Worm (Caenorhabditis elegans) whole organism, L3 larva: Measurements from ENCODE around the gene nhr-142.

ENCODE experiments used
- R02D3.7 ChIP-seq: fragments of 150-350 bp; optimal IDR thresholded peaks from 2 replicates; lab custom pipeline; 2014; ENCODE audit warnings: missing biosample characterization, missing genetic modification characterization
- aly-2 ChIP-seq: fragments of 150-350 bp; optimal IDR thresholded peaks from 2 replicates; lab custom pipeline; 2014; ENCODE audit warnings: missing biosample characterization, missing genetic modification characterization
- ama-1 ChIP-seq: fragments of 150-350 bp; optimal IDR thresholded peaks from 2 replicates; lab custom pipeline; 2018
- ceh-28 ChIP-seq: fragments of 150-350 bp; optimal IDR thresholded peaks from 2 replicates; lab custom pipeline; 2014; ENCODE audit warnings: missing biosample characterization, missing genetic modification reagents, missing genetic modification characterization
- ceh-82 ChIP-seq: fragments of 150-350 bp; optimal IDR thresholded peaks from 2 replicates; lab custom pipeline; 2014; ENCODE audit warnings: missing biosample characterization, missing genetic modification characterization
- ceh-9 ChIP-seq: sonication (generic microtip); optimal IDR thresholded peaks from 2 replicates; lab custom pipeline; 2018; ENCODE audit warnings: missing biosample characterization, missing genetic modification characterization
- daf-12 ChIP-seq: fragments of 150-350 bp; optimal IDR thresholded peaks from 2 replicates; lab custom pipeline; 2014; ENCODE audit warnings: missing biosample characterization, missing genetic modification reagents, missing genetic modification characterization
- egl-27 ChIP-seq: sonication (generic microtip); optimal IDR thresholded peaks from 4 replicates; lab custom pipeline; 2017; ENCODE audit warnings: missing biosample characterization, missing genetic modification reagents, missing genetic modification characterization
- egl-5 ChIP-seq: fragments of 150-350 bp; optimal IDR thresholded peaks from 2 replicates; lab custom pipeline; 2017; ENCODE audit warnings: missing biosample characterization, missing genetic modification reagents, missing genetic modification characterization, inconsistent platforms
- elt-1 ChIP-seq: fragments of 150-350 bp; optimal IDR thresholded peaks from 2 replicates; lab custom pipeline; 2014; ENCODE audit warnings: missing biosample characterization, missing genetic modification characterization
- elt-2 ChIP-seq: sonication (generic microtip); optimal IDR thresholded peaks from 2 replicates; lab custom pipeline; 2016; ENCODE audit warnings: missing genetic modification reagents, mild to moderate bottlenecking, missing genetic modification characterization, missing compliant biosample characterization
- elt-3 ChIP-seq, 3 experiments: fragments of 150-350 bp in 1 of 3; sonication (generic microtip) in 2 of 3; optimal IDR thresholded peaks; 2 replicates in 2 of 3; 4 replicates in 1 of 3; lab custom pipeline; 2014 to 2017; ENCODE audit warnings: missing biosample characterization in 3 of 3, missing genetic modification characterization in 3 of 3
- fkh-10 ChIP-seq: sonication (generic microtip); optimal IDR thresholded peaks from 2 replicates; lab custom pipeline; 2017; ENCODE audit warnings: missing biosample characterization, missing genetic modification reagents, missing genetic modification characterization
- fkh-2 ChIP-seq: fragments of 150-350 bp; optimal IDR thresholded peaks from 2 replicates; lab custom pipeline; 2014; ENCODE audit warnings: missing biosample characterization, missing genetic modification reagents, missing genetic modification characterization
- fos-1 ChIP-seq: fragments of 150-350 bp; optimal IDR thresholded peaks from 2 replicates; lab custom pipeline; 2014; ENCODE audit warnings: missing biosample characterization, missing genetic modification characterization
- jun-1 ChIP-seq: fragments of 150-350 bp; optimal IDR thresholded peaks from 2 replicates; lab custom pipeline; 2014; ENCODE audit warnings: missing biosample characterization, missing genetic modification reagents, missing genetic modification characterization
- lin-15B ChIP-seq: fragments of 150-350 bp; optimal IDR thresholded peaks from 2 replicates; lab custom pipeline; 2014; ENCODE audit warnings: missing biosample characterization, missing genetic modification characterization
- lsy-12 ChIP-seq: sonication (generic microtip); optimal IDR thresholded peaks from 2 replicates; lab custom pipeline; 2016; ENCODE audit warnings: mild to moderate bottlenecking, missing genetic modification characterization, missing compliant biosample characterization
- mdl-1 ChIP-seq: fragments of 150-350 bp; optimal IDR thresholded peaks from 2 replicates; lab custom pipeline; 2014; ENCODE audit warnings: missing biosample characterization, missing genetic modification characterization
- mml-1 ChIP-seq: fragments of 150-350 bp; sonication (generic microtip); optimal IDR thresholded peaks from 3 replicates; lab custom pipeline; 2014; ENCODE audit warnings: missing biosample characterization, missing genetic modification characterization
- nfya-1 ChIP-seq: sonication (generic microtip); optimal IDR thresholded peaks from 2 replicates; lab custom pipeline; 2017; ENCODE audit warnings: missing genetic modification characterization, mild to moderate bottlenecking, missing compliant biosample characterization, antibody characterized with exemption, moderate library complexity; ENCODE audit not compliant: insufficient read depth
- nhr-11 ChIP-seq: fragments of 150-350 bp; optimal IDR thresholded peaks from 2 replicates; lab custom pipeline; 2014; ENCODE audit warnings: missing biosample characterization, missing genetic modification characterization
- nhr-23 ChIP-seq: fragments of 150-350 bp; optimal IDR thresholded peaks from 2 replicates; lab custom pipeline; 2014; ENCODE audit warnings: missing biosample characterization, missing genetic modification reagents, missing genetic modification characterization
- nhr-237 ChIP-seq: fragments of 150-350 bp; optimal IDR thresholded peaks from 2 replicates; lab custom pipeline; 2014; ENCODE audit warnings: missing biosample characterization, missing genetic modification characterization
- nhr-25 ChIP-seq: sonication (generic microtip); optimal IDR thresholded peaks from 2 replicates; lab custom pipeline; 2017; ENCODE audit warnings: missing biosample characterization, missing genetic modification characterization
- nhr-43 ChIP-seq: sonication (generic microtip); optimal IDR thresholded peaks from 2 replicates; lab custom pipeline; 2016; ENCODE audit warnings: mild to moderate bottlenecking, missing genetic modification characterization, missing compliant biosample characterization; ENCODE audit not compliant: poor library complexity, severe bottlenecking
- nhr-67 ChIP-seq: fragments of 150-350 bp; optimal IDR thresholded peaks from 2 replicates; lab custom pipeline; 2014; ENCODE audit warnings: missing biosample characterization, missing genetic modification characterization
- nhr-76 ChIP-seq: fragments of 150-350 bp; sonication (generic microtip); optimal IDR thresholded peaks from 5 replicates; lab custom pipeline; 2014; ENCODE audit warnings: missing biosample characterization, missing genetic modification characterization
- nhr-77 ChIP-seq: fragments of 150-350 bp; optimal IDR thresholded peaks from 2 replicates; lab custom pipeline; 2014; ENCODE audit warnings: missing biosample characterization, missing genetic modification characterization
- pha-4 ChIP-seq: fragments of 150-350 bp; optimal IDR thresholded peaks from 2 replicates; lab custom pipeline; 2014; ENCODE audit warnings: missing biosample characterization, missing genetic modification reagents, missing genetic modification characterization
- pqm-1 ChIP-seq: fragments of 150-350 bp; optimal IDR thresholded peaks from 2 replicates; lab custom pipeline; 2017; ENCODE audit warnings: missing biosample characterization, missing genetic modification characterization, inconsistent platforms
- sea-2 ChIP-seq: fragments of 150-350 bp; sonication (generic microtip); optimal IDR thresholded peaks from 4 replicates; lab custom pipeline; 2014; ENCODE audit warnings: missing biosample characterization, missing genetic modification reagents, missing genetic modification characterization
- skn-1 ChIP-seq: fragments of 150-350 bp; optimal IDR thresholded peaks from 2 replicates; lab custom pipeline; 2014; ENCODE audit warnings: missing biosample characterization, missing genetic modification characterization
- snpc-4 ChIP-seq: fragments of 150-350 bp; optimal IDR thresholded peaks from 2 replicates; lab custom pipeline; 2014; ENCODE audit warnings: missing biosample characterization, missing genetic modification characterization
- tbx-2 ChIP-seq: sonication (generic microtip); optimal IDR thresholded peaks from 2 replicates; lab custom pipeline; 2016; ENCODE audit warnings: mild to moderate bottlenecking, missing genetic modification characterization, missing compliant biosample characterization
- unc-39 ChIP-seq: sonication (generic microtip); optimal IDR thresholded peaks from 4 replicates; lab custom pipeline; 2017; ENCODE audit warnings: missing biosample characterization, missing genetic modification characterization
- zag-1 ChIP-seq: fragments of 150-350 bp; optimal IDR thresholded peaks from 2 replicates; lab custom pipeline; 2014; ENCODE audit warnings: missing biosample characterization, missing genetic modification characterization
- ztf-11 ChIP-seq: fragments of 150-350 bp; optimal IDR thresholded peaks from 2 replicates; lab custom pipeline; 2014; ENCODE audit warnings: missing biosample characterization, missing genetic modification characterization
- ztf-4 ChIP-seq: fragments of 150-350 bp; optimal IDR thresholded peaks from 2 replicates; lab custom pipeline; 2014; ENCODE audit warnings: missing biosample characterization, missing genetic modification characterization

Gene nhr-142

DNA sequence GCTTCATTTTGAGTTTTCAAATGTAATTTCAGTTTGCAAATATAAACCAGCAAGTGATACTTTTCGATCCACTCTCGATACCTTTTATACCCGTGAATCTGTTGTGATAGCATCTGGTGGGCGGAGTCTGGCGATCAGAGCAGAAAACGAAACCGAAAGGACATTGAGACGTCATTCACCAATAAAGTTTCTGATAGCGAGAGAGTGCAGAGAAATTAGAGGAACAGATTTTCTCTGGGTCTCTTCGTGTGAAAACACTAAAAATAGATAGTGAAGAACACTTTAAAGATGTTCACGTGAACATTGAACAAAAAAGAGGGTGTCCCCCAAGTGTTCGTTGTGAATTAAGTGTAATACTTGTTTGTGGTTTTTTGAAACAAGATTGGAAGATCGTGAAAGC, 26.6 kb downstream of the nhr-142 start, which contains the start of gene pgph-3:
Gene pgph-3 (minus strand): TSS at position 60 of the 400 bp plus-strand sequence.
- peak; percentile 68 for TF ChIP-seq nfya-1 (tag; lab: Kevin White, UChicago)
- TF ChIP-seq nhr-43 (tag; lab: Kevin White, UChicago) = peak; percentile 70
- peak; percentile 89 for TF ChIP-seq elt-2 (tag; lab: Kevin White, UChicago)
- peak; percentile 40 for TF ChIP-seq egl-5 (tag; lab: Kevin White, UChicago)
- TF ChIP-seq ztf-4 (tag; lab: Kevin White, UChicago) = no peak
- TF ChIP-seq fkh-2 = no peak
- peak; percentile 29 for TF ChIP-seq lsy-12 (tag; lab: Kevin White, UChicago)
- peak; percentile 46 for TF ChIP-seq elt-1 (tag; lab: Kevin White, UChicago)
- TF ChIP-seq jun-1 (tag; lab: Kevin White, UChicago) = peak; percentile 73
- TF ChIP-seq mdl-1 = peak; percentile 81
- TF ChIP-seq nhr-25 (tag; lab: Kevin White, UChicago) = peak; percentile 92
- peak; percentile 54 for TF ChIP-seq nhr-76 (tag; lab: Kevin White, UChicago)
- TF ChIP-seq elt-3 (tag; optimal IDR thresholded peaks at IDR 0.05; lab: Kevin White, UChicago) = peak in 1 of 3 experiments; percentile 72
- no peak for TF ChIP-seq sea-2 (GFP tag; lab: Kevin White, UChicago)
- TF ChIP-seq daf-12 (tag; lab: Kevin White, UChicago) = no peak
- TF ChIP-seq pha-4 (tag; lab: Kevin White, UChicago) = peak; percentile 68
- TF ChIP-seq egl-27 = peak; percentile 62
- TF ChIP-seq pqm-1 = peak; percentile 93
- TF ChIP-seq nhr-23 (tag; lab: Kevin White, UChicago) = peak; percentile 93
- peak; percentile 31 for TF ChIP-seq tbx-2 (tag; lab: Kevin White, UChicago)
- TF ChIP-seq skn-1 (tag; lab: Kevin White, UChicago) = no peak
- TF ChIP-seq ceh-28 (tag; lab: Kevin White, UChicago) = peak; percentile 46
- no peak for TF ChIP-seq nhr-11 (tag; lab: Kevin White, UChicago)
- TF ChIP-seq, all 47 proteins: peak for 17

DNA sequence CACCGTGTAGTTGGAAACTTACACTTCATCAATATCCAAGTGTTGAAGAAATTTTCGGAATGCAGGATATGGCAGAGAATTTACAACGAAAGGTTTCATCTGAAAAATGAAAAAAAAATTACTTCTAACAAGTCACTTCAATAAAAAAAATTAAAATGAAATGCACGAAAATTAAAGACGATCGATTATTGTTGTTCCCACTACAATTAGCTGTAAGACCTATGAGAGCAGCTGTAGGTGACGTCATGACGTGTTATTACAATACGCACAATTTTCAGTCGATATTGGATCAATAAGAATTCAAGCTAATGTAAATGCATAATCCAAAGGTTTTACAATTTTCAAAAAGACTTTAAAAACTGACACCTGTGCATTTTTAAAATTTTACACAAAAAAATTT, 30.2 kb downstream of the nhr-142 start, which contains the start of gene C53A3.1:
Gene C53A3.1 (minus strand): TSS at position 101 of the 400 bp plus-strand sequence.
- TF ChIP-seq sea-2 (GFP tag; lab: Kevin White, UChicago) = no peak
- TF ChIP-seq lsy-12 (tag; lab: Kevin White, UChicago) = no peak
- no peak for TF ChIP-seq ceh-82
- no peak for TF ChIP-seq ceh-9 (tag; lab: Kevin White, UChicago)
- TF ChIP-seq fos-1 (tag; lab: Kevin White, UChicago) = no peak
- TF ChIP-seq fkh-2 = no peak
- no peak for TF ChIP-seq elt-2 (tag; lab: Kevin White, UChicago)
- no peak for TF ChIP-seq skn-1 (tag; lab: Kevin White, UChicago)

DNA sequence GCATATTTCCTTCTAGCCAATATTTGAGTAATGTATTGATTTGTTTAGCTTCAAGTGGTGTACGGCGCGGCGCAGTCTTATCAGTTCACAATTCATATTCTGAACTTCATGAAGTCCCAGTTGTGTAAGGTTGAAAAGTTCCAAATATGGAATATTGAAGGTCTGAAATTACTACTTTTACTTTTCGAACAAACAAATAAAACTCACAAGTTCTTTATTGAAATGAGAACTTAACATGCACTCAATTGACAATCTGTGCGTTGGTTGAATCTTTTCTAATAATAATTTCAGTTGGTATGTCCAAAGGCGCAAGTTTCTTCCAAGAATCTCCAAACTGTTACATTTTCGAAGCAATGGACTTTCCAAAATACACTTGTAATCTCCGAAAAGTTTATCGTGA, 31.6 kb downstream of the nhr-142 start, which contains the start of gene C53A3.4:
Gene C53A3.4 (minus strand): TSS at position 101 of the 400 bp plus-strand sequence.
- TF ChIP-seq nhr-23 (tag; lab: Kevin White, UChicago) = no peak
- no peak for TF ChIP-seq aly-2 (tag; lab: Kevin White, UChicago)
- TF ChIP-seq R02D3.7 = no peak
- TF ChIP-seq nhr-43 (tag; lab: Kevin White, UChicago) = no peak
- no peak for TF ChIP-seq fkh-10
- TF ChIP-seq egl-5 (tag; lab: Kevin White, UChicago) = no peak
- no peak for TF ChIP-seq ztf-11
- no peak for TF ChIP-seq mdl-1
- no peak for TF ChIP-seq ceh-28 (tag; lab: Kevin White, UChicago)
- no peak for TF ChIP-seq nhr-25 (tag; lab: Kevin White, UChicago)
- no peak for TF ChIP-seq fkh-2
- TF ChIP-seq elt-1 (tag; lab: Kevin White, UChicago) = no peak
- TF ChIP-seq elt-3 (tag; optimal IDR thresholded peaks at IDR 0.05; lab: Kevin White, UChicago) = no peak
- TF ChIP-seq mml-1 (tag; lab: Kevin White, UChicago) = no peak
- TF ChIP-seq pha-4 (tag; lab: Kevin White, UChicago) = no peak
- TF ChIP-seq skn-1 (tag; lab: Kevin White, UChicago) = no peak
- TF ChIP-seq nfya-1 (tag; lab: Kevin White, UChicago) = no peak
- no peak for TF ChIP-seq zag-1 (tag; lab: Kevin White, UChicago)
- TF ChIP-seq, all 47 proteins: peak for 0

ce11 chrV:5756193-5756592, 34.2 kb downstream of the nhr-142 start, which contains the start of gene C53A3.3:
Gene C53A3.3 (plus strand): TSS chrV:5756493.
- TF ChIP-seq pha-4 (tag; lab: Kevin White, UChicago) (no peak), ama-1 (lab: Kevin White, UChicago) (no peak), R02D3.7 (no peak), snpc-4 (no peak), unc-39 (tag; lab: Kevin White, UChicago) (no peak), nhr-77 (tag; lab: Kevin White, UChicago) (no peak), skn-1 (tag; lab: Kevin White, UChicago) (no peak), sea-2 (GFP tag; lab: Kevin White, UChicago) (no peak), zag-1 (tag; lab: Kevin White, UChicago) (no peak), ceh-9 (tag; lab: Kevin White, UChicago) (no peak), lin-15B (no peak), fkh-10 (no peak), nfya-1 (tag; lab: Kevin White, UChicago) (no peak), nhr-67 (tag; lab: Kevin White, UChicago) (no peak), nhr-76 (tag; lab: Kevin White, UChicago) (no peak), egl-5 (tag; lab: Kevin White, UChicago) (no peak), nhr-237 (tag; lab: Kevin White, UChicago) (no peak), ztf-4 (tag; lab: Kevin White, UChicago) (no peak), elt-2 (tag; lab: Kevin White, UChicago) (no peak), nhr-11 (tag; lab: Kevin White, UChicago) (no peak)
